Worm (Caenorhabditis elegans): Measurements from ENCODE around the gene hil-3.

Gene hil-3

ce11 chrX:8158975-8159813 lies at the start of gene hil-3:
Gene hil-3, plus strand, starts transcription at chrX:8159169.
- TF ChIP-seq ref-2 (tag; optimal IDR thresholded peaks at IDR 0.05) (peak; percentile 56), ttx-3 (tag; optimal IDR thresholded peaks at IDR 0.05) (no peak), tbx-2 (tag; optimal IDR thresholded peaks at IDR 0.05) (peak; percentile 36), zip-5 (tag; optimal IDR thresholded peaks at IDR 0.05) (no peak), tbx-7 (tag; optimal IDR thresholded peaks at IDR 0.05) (peak; percentile 9), sox-2 (GFP tag; IDR thresholded peaks at IDR 0.05) (no peak), ama-1 (optimal IDR thresholded peaks at IDR 0.05) (peak; percentile 46), pax-1 (tag; optimal IDR thresholded peaks at IDR 0.05) (no peak), che-1 (tag; optimal IDR thresholded peaks at IDR 0.05) (no peak), ceh-9 (tag; optimal IDR thresholded peaks at IDR 0.05) (no peak), pag-3 (tag; optimal IDR thresholded peaks at IDR 0.05; ENCODE audit: borderline replicate concordance) (no peak), sdc-2 (tag; optimal IDR thresholded peaks at IDR 0.05) (peak; percentile 19), K02D7.2 (tag; optimal IDR thresholded peaks at IDR 0.05) (no peak), ceh-31 (tag; optimal IDR thresholded peaks at IDR 0.05) (peak; percentile 26), fkh-10 (GFP tag; optimal IDR thresholded peaks at IDR 0.05) (no peak), ceh-22 (tag; optimal IDR thresholded peaks at IDR 0.05) (no peak), ceh-14 (tag; optimal IDR thresholded peaks at IDR 0.05) (no peak)

- TF ChIP-seq tbx-2 (tag; optimal IDR thresholded peaks at IDR 0.05) (peak; percentile 19), dmd-4 (tag; optimal IDR thresholded peaks at IDR 0.05; ENCODE audit: borderline replicate concordance) (no peak)
These were observed 49.4 kb upstream of the hil-3 start for ce11 chrX:8109531-8109930.

ce11 chrX:8110193-8110592 lies 48.8 kb upstream of the hil-3 start, which contains the start of gene K07E3.1:
Gene K07E3.1, plus strand, starts transcription at chrX:8110439.
- no peak for TF ChIP-seq ceh-6 (GFP tag; optimal IDR thresholded peaks at IDR 0.05)
- no peak for TF ChIP-seq hlh-13 (GFP tag; optimal IDR thresholded peaks at IDR 0.05)
- no peak for TF ChIP-seq elt-4 (tag; optimal IDR thresholded peaks at IDR 0.05)
- TF ChIP-seq odd-2 (tag; optimal IDR thresholded peaks at IDR 0.05) = no peak
- no peak for TF ChIP-seq sox-2 (GFP tag; IDR thresholded peaks at IDR 0.05)
- TF ChIP-seq hlh-15 (tag; optimal IDR thresholded peaks at IDR 0.05) = no peak
- no peak for TF ChIP-seq hlh-6 (tag; optimal IDR thresholded peaks at IDR 0.05)
- no peak for TF ChIP-seq lim-6 (tag; optimal IDR thresholded peaks at IDR 0.05)
- no peak for TF ChIP-seq gmeb-2 (tag; optimal IDR thresholded peaks at IDR 0.05)
- no peak for TF ChIP-seq eyg-1 (tag; optimal IDR thresholded peaks at IDR 0.05)
- TF ChIP-seq K09A11.1 (tag; optimal IDR thresholded peaks at IDR 0.05; ENCODE audit: insufficient read depth) = no peak
- no peak for TF ChIP-seq pros-1 (tag; optimal IDR thresholded peaks at IDR 0.05)

ce11 chrX:8116157-8116556 lies 42.8 kb upstream of the hil-3 start, which contains the start of gene hlh-8:
Gene hlh-8, plus strand, starts transcription at chrX:8116457.
- peak; percentile 49 for TF ChIP-seq hlh-8 (tag; optimal IDR thresholded peaks at IDR 0.05)
- no peak for TF ChIP-seq pax-1 (tag; optimal IDR thresholded peaks at IDR 0.05)

ce11 chrX:8117827-8118317 lies 41.1 kb upstream of the hil-3 start:
- TF ChIP-seq hlh-8 (tag; optimal IDR thresholded peaks at IDR 0.05) (peak; percentile 98), ceh-14 (tag; optimal IDR thresholded peaks at IDR 0.05) (no peak), lin-11 (tag; optimal IDR thresholded peaks at IDR 0.05) (no peak), K02D7.2 (tag; optimal IDR thresholded peaks at IDR 0.05) (no peak)

ce11 chrX:8120281-8120680 lies 38.7 kb upstream of the hil-3 start:
- no peak for TF ChIP-seq ceh-18 (tag; optimal IDR thresholded peaks at IDR 0.05)
- TF ChIP-seq hlh-6 (tag; optimal IDR thresholded peaks at IDR 0.05) = no peak

Measured in whole organism, late embryonic.